Fruit fly (Drosophila melanogaster): ENCODE measurements around the gene Or22b.

The Or22b gene

dm6 chr2L:1518022-1518421, 4.5 kb upstream of the Or22b start, which contains the start of gene halo:
Gene halo (minus strand): TSS chr2L:1518148.
- TF ChIP-seq CG8478 (optimal IDR thresholded peaks at IDR 0.05) = no peak
- no peak for TF ChIP-seq CTCF (optimal IDR thresholded peaks at IDR 0.05)

- TF ChIP-seq CTCF (optimal IDR thresholded peaks at IDR 0.05) (no peak), CG8478 (optimal IDR thresholded peaks at IDR 0.05) (no peak)
Observed at dm6 chr2L:1520191-1520590, 2.3 kb upstream of the Or22b start, which contains the start of gene Or22a. Gene Or22a (plus strand): TSS chr2L:1520491.

- no peak for TF ChIP-seq CG8478 (optimal IDR thresholded peaks at IDR 0.05)
- no peak for TF ChIP-seq CTCF (optimal IDR thresholded peaks at IDR 0.05)
Observed at dm6 chr2L:1535231-1535630, 12.7 kb downstream of the Or22b start.

dm6 chr2L:1538132-1538531, 15.6 kb downstream of the Or22b start:
- no peak for TF ChIP-seq CTCF (optimal IDR thresholded peaks at IDR 0.05)
- TF ChIP-seq CG8478 (optimal IDR thresholded peaks at IDR 0.05) = no peak

dm6 chr2L:1547860-1548259, 25.4 kb downstream of the Or22b start:
- TF ChIP-seq CTCF (optimal IDR thresholded peaks at IDR 0.05) = no peak
- TF ChIP-seq CG8478 (optimal IDR thresholded peaks at IDR 0.05) = no peak

dm6 chr2L:1554954-1555353, 32.5 kb downstream of the Or22b start, which contains the start of gene haf:
Gene haf (plus strand): TSS chr2L:1555129.
- TF ChIP-seq CG8478 (optimal IDR thresholded peaks at IDR 0.05) (no peak), CTCF (optimal IDR thresholded peaks at IDR 0.05) (no peak)

- TF ChIP-seq CG8478 (optimal IDR thresholded peaks at IDR 0.05) = no peak
- no peak for TF ChIP-seq CTCF (optimal IDR thresholded peaks at IDR 0.05)
Observed at dm6 chr2L:1556697-1557564, 34.4 kb downstream of the Or22b start.

- TF ChIP-seq CG8478 (optimal IDR thresholded peaks at IDR 0.05) (no peak), CTCF (optimal IDR thresholded peaks at IDR 0.05) (no peak)
Observed at dm6 chr2L:1557927-1558326, 35.4 kb downstream of the Or22b start.

- no peak for TF ChIP-seq CTCF (optimal IDR thresholded peaks at IDR 0.05)
- no peak for TF ChIP-seq CG8478 (optimal IDR thresholded peaks at IDR 0.05)
Observed at dm6 chr2L:1559811-1560501, 37.5 kb downstream of the Or22b start.

dm6 chr2L:1568631-1569030, 46.1 kb downstream of the Or22b start:
- TF ChIP-seq CTCF (optimal IDR thresholded peaks at IDR 0.05) (no peak), CG8478 (optimal IDR thresholded peaks at IDR 0.05) (no peak)

Data from S2 (cell line).